Worm (Caenorhabditis elegans) whole organism, L1 larva: ENCODE data around the gene mcm-7.

Experiments used
- elt-3 ChIP-seq, 6 experiments: fragments of 150-350 bp in 1 of 6; sonication (generic microtip); optimal IDR thresholded peaks; 2 replicates each; lab custom pipeline; 2017 to 2018; ENCODE audit warnings: missing biosample characterization in 6 of 6, missing genetic modification characterization in 6 of 6, inconsistent platforms in 1 of 6
- snpc-4 ChIP-seq: fragments of 150-350 bp; optimal IDR thresholded peaks from 2 replicates; lab custom pipeline; 2014; ENCODE audit warnings: missing biosample characterization, missing genetic modification characterization
- sox-4 ChIP-seq: sonication (generic microtip); optimal IDR thresholded peaks from 2 replicates; lab custom pipeline; 2016; ENCODE audit warnings: missing genetic modification characterization, missing compliant biosample characterization

DNA sequence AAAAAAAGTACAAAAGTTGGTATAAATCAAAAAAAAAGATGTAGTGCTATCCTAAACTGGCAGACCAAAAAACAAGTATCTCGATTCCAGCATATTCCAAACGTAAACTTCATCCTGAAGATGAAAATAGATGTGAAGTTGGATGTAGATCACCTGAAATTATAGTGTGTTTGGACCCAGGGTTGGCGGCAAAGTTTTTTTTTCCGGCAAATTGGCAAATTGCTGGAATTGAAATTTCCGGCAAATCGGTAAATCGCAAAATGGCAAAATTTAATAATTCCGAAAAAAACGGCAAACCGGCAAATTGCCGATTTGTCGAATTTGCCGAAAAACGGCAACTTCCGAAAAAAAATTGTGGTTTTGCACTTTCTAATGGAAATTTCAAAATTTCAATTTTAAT lies 37.5 kb downstream of the mcm-7 start, which contains the start of gene F13A2.2:
- no peak for TF ChIP-seq snpc-4 (tag; lab: Kevin White, UChicago)
- no peak for TF ChIP-seq elt-3 (tag; optimal IDR thresholded peaks at IDR 0.05; lab: Kevin White, UChicago)
- no peak for TF ChIP-seq sox-4
